Worm (Caenorhabditis elegans) whole organism, mixed stage, embryonic: ENCODE measurements around the gene crp-1.

Source experiments
- blmp-1 ChIP-seq: fragments of 150-350 bp; optimal IDR thresholded peaks from 2 replicates; lab custom pipeline; 2014; ENCODE audit warnings: missing biosample characterization, missing genetic modification characterization
- flh-1 ChIP-seq: fragments of 200-800 bp; sonication (Bioruptor generic); optimal IDR thresholded peaks from 2 replicates; lab custom pipeline; 2018; ENCODE audit warnings: mild to moderate bottlenecking, missing genetic modification characterization, moderate library complexity, missing compliant biosample characterization
- lin-13 ChIP-seq: fragments of 150-350 bp; optimal IDR thresholded peaks from 2 replicates; lab custom pipeline; 2014; ENCODE audit warnings: missing biosample characterization, missing genetic modification characterization
- lsy-2 ChIP-seq: fragments of 150-350 bp; optimal IDR thresholded peaks from 2 replicates; lab custom pipeline; 2014; ENCODE audit warnings: missing biosample characterization, missing genetic modification characterization
- mab-5 ChIP-seq: fragments of 150-350 bp; optimal IDR thresholded peaks from 2 replicates; lab custom pipeline; 2014; ENCODE audit warnings: missing biosample characterization, missing genetic modification characterization
- unc-62 ChIP-seq: fragments of 150-350 bp; optimal IDR thresholded peaks from 2 replicates; lab custom pipeline; 2014; ENCODE audit warnings: missing biosample characterization, missing genetic modification reagents, missing genetic modification characterization
- ztf-11 ChIP-seq: fragments of 150-350 bp; optimal IDR thresholded peaks from 2 replicates; lab custom pipeline; 2014; ENCODE audit warnings: missing biosample characterization, missing genetic modification characterization

- TF ChIP-seq lsy-2, result no peak
- TF ChIP-seq blmp-1 (tag; lab: Kevin White, UChicago), result no peak
- TF ChIP-seq unc-62, result no peak
- TF ChIP-seq lin-13 (tag; lab: Kevin White, UChicago), result no peak
- TF ChIP-seq ztf-11 (tag; lab: Kevin White, UChicago), result no peak
- no peak for TF ChIP-seq mab-5 (tag; lab: Kevin White, UChicago)
- TF ChIP-seq flh-1 (GFP tag; lab: Kevin White, UChicago), result no peak
Measured at ce11 chrV:10462066-10462465, 16.3 kb upstream of the crp-1 start, which contains the start of gene chw-1.
